Worm (Caenorhabditis elegans) whole organism, L4 larva: ENCODE measurements around the gene F47B8.8.

Experiments used
- aly-2 ChIP-seq: sonication (generic microtip); optimal IDR thresholded peaks from 2 replicates; lab custom pipeline; 2018; ENCODE audit warnings: missing biosample characterization, missing genetic modification characterization
- ceh-44 ChIP-seq: fragments of 200-800 bp; sonication (Bioruptor generic); IDR thresholded peaks from 2 replicates; pipeline ENCODE4 v1.3.6; 2022; ENCODE audit warnings: missing genetic modification reagents, missing genetic modification characterization, missing compliant biosample characterization
- duxl-1 ChIP-seq: sonication (generic microtip); optimal IDR thresholded peaks from 2 replicates; lab custom pipeline; 2016; ENCODE audit warnings: mild to moderate bottlenecking, missing genetic modification characterization, moderate library complexity, missing compliant biosample characterization; ENCODE audit not compliant: poor library complexity
- egl-43 ChIP-seq: fragments of 200-800 bp; sonication (Bioruptor generic); IDR thresholded peaks from 2 replicates; pipeline ENCODE4 v1.3.6; 2022; ENCODE audit warnings: missing genetic modification reagents, missing genetic modification characterization, missing compliant biosample characterization
- lir-3 ChIP-seq: sonication (generic microtip); optimal IDR thresholded peaks from 2 replicates; lab custom pipeline; 2016; ENCODE audit warnings: mild to moderate bottlenecking, missing genetic modification characterization, missing compliant biosample characterization
- mdl-1 ChIP-seq, 2 experiments: fragments of 150-350 bp in 1 of 2; sonication (generic microtip) in 1 of 2; optimal IDR thresholded peaks; 2 replicates each; lab custom pipeline; 2014 to 2017; ENCODE audit warnings: missing biosample characterization in 2 of 2, missing genetic modification characterization in 2 of 2
- unc-62 ChIP-seq, 3 experiments: fragments of 150-350 bp in 1 of 3; sonication (generic microtip); optimal IDR thresholded peaks in 2 of 3; peaks in 1 of 3; 1 replicate in 1 of 3; 2 replicates in 2 of 3; lab custom pipeline; 2014 to 2017; ENCODE audit warnings: missing biosample characterization in 3 of 3, missing genetic modification characterization in 3 of 3, missing genetic modification reagents in 3 of 3, missing genotype in 1 of 3
- zag-1 ChIP-seq: fragments of 150-350 bp; optimal IDR thresholded peaks from 2 replicates; lab custom pipeline; 2014; ENCODE audit warnings: missing biosample characterization, missing genetic modification characterization
- ztf-11 ChIP-seq: fragments of 150-350 bp; optimal IDR thresholded peaks from 2 replicates; lab custom pipeline; 2014; ENCODE audit warnings: missing biosample characterization, missing genetic modification characterization

DNA sequence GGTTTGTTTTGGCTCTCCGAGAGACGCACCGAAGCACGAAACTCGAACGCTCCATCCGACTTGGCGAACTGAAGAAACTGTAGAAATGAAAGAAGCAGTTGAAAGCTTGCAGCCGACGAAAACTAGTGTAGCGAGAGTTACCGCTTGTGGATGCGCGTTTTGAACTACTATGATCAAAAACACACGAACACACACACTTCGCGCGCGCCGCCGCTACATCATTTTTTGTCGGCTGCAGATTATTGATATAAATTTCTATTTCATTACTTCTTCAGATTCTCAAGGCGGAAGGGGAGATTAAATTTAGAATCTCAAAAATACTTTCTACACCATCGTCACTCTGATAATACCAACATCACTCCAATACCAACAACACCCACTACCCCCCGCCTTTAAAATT, 30.4 kb downstream of the F47B8.8 start:
- TF ChIP-seq lir-3 (tag; lab: Kevin White, UChicago) (no peak), duxl-1 (tag; lab: Kevin White, UChicago) (no peak), aly-2 (tag; lab: Kevin White, UChicago) (no peak), unc-62 (GFP tag; optimal IDR thresholded peaks at IDR 0.05 in 1 of 2; lab: Kevin White, UChicago) (no peak), unc-62 (tag; optimal IDR thresholded peaks at IDR 0.05; lab: Kevin White, UChicago) (no peak), ztf-11 (tag; lab: Kevin White, UChicago) (no peak), mdl-1 (tag; optimal IDR thresholded peaks at IDR 0.05; lab: Kevin White, UChicago) (no peak), egl-43 (GFP tag; lab: Robert Waterston, UW) (0 out of 2 replicates have a peak, but pooled peaks have one; percentile 12), zag-1 (tag; lab: Kevin White, UChicago) (no peak), ceh-44 (GFP tag; lab: Robert Waterston, UW) (no peak)
